Worm (Caenorhabditis elegans) whole organism, young adult: ENCODE results near the gene R155.5.

Source experiments
- B0336.3 ChIP-seq: fragments of 200-800 bp; sonication (Bioruptor generic); IDR thresholded peaks from 2 replicates; pipeline ENCODE4 v1.3.6; 2022; ENCODE audit warnings: missing genetic modification characterization, missing compliant biosample characterization
- C17E4.6 ChIP-seq: fragments of 200-800 bp; sonication (Bioruptor generic); IDR thresholded peaks from 2 replicates; pipeline ENCODE4 v1.3.6; 2022; ENCODE audit warnings: missing genetic modification reagents, missing genetic modification characterization, missing compliant biosample characterization
- F22D6.2 ChIP-seq: sonication (generic microtip); optimal IDR thresholded peaks from 2 replicates; lab custom pipeline; 2016; ENCODE audit warnings: mild to moderate bottlenecking, missing genetic modification characterization, missing compliant biosample characterization
- die-1 ChIP-seq: sonication (generic microtip); optimal IDR thresholded peaks from 2 replicates; lab custom pipeline; 2016; ENCODE audit warnings: missing genotype, mild to moderate bottlenecking, missing genetic modification characterization, missing compliant biosample characterization
- ets-4 ChIP-seq: fragments of 200-800 bp; sonication (Bioruptor generic); optimal IDR thresholded peaks from 2 replicates; lab custom pipeline; 2018; ENCODE audit warnings: mild to moderate bottlenecking, missing genetic modification characterization, missing compliant biosample characterization
- gei-17 ChIP-seq: fragments of 200-800 bp; sonication (Bioruptor generic); optimal IDR thresholded peaks from 2 replicates; lab custom pipeline; 2018; ENCODE audit warnings: mild to moderate bottlenecking, missing genetic modification characterization, missing compliant biosample characterization
- hrde-1 ChIP-seq: sonication (generic microtip); optimal IDR thresholded peaks from 2 replicates; lab custom pipeline; 2016; ENCODE audit warnings: missing genetic modification characterization, mild to moderate bottlenecking, missing compliant biosample characterization, moderate library complexity, missing genotype, missing genetic modification reagents, borderline replicate concordance
- let-607 ChIP-seq, 2 experiments: fragments of 200-800 bp in 1 of 2; sonication (Bioruptor generic) in 1 of 2; sonication (generic microtip) in 1 of 2; optimal IDR thresholded peaks; 2 replicates each; lab custom pipeline; 2016 to 2018; ENCODE audit warnings: mild to moderate bottlenecking in 2 of 2, missing compliant biosample characterization in 2 of 2, missing genetic modification characterization in 2 of 2, moderate library complexity in 2 of 2, missing genotype in 1 of 2
- lin-26 ChIP-seq: fragments of 200-800 bp; sonication (Bioruptor generic); IDR thresholded peaks from 2 replicates; pipeline ENCODE4 v1.3.6; 2022; ENCODE audit warnings: missing genetic modification reagents, missing genetic modification characterization, missing compliant biosample characterization
- lin-35 ChIP-seq, 3 experiments: fragments of 150-350 bp in 2 of 3; sonication (generic microtip) in 1 of 3; optimal IDR thresholded peaks; 2 replicates each; lab custom pipeline; 2014 to 2018; ENCODE audit warnings: missing biosample characterization in 3 of 3, missing genetic modification characterization in 3 of 3, missing genetic modification reagents in 3 of 3
- mes-4 ChIP-seq: sonication (generic microtip); optimal IDR thresholded peaks from 2 replicates; lab custom pipeline; 2016; ENCODE audit warnings: missing genotype, missing genetic modification characterization, missing compliant biosample characterization

DNA sequence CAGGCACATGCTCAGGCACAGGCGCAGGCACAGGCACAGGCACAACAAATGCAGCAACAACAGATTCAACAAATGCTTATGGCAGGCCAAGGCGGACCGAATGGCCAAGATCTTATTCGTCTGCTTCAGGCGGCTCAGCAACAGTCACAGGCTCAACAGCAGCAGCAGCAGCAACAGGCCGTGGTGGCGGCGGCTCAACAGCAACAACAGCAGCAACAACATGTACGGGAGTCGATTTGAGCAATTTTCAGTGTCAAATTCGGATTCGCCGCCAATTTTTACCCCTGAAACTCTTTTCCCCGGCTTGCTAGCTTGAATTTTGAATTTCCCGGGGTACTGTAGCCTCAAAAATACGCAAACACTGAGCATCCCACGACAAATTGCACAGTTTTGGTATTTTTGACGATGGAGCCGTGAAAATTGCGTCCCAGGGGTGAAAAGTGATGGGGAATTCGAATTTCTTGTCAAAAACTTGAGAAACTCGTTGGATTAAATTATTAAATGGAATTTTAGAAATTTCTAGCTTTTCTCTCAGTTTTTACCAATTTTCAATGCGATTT, 32.4 kb downstream of the R155.5 start:
- TF ChIP-seq F22D6.2: no peak
- no peak for TF ChIP-seq gei-17
- TF ChIP-seq lin-35 (GFP tag; optimal IDR thresholded peaks at IDR 0.05; lab: Kevin White, UChicago): no peak
- TF ChIP-seq die-1 (tag; lab: Kevin White, UChicago): no peak
- TF ChIP-seq let-607 (tag; optimal IDR thresholded peaks at IDR 0.05; lab: Kevin White, UChicago): no peak
- TF ChIP-seq hrde-1 (tag; lab: Kevin White, UChicago): no peak
- TF ChIP-seq mes-4: no peak
- TF ChIP-seq ets-4: no peak
- TF ChIP-seq B0336.3 (GFP tag; lab: Robert Waterston, UW): no peak
- no peak for TF ChIP-seq C17E4.6 (GFP tag; lab: Robert Waterston, UW)
- TF ChIP-seq lin-26 (GFP tag; lab: Robert Waterston, UW): no peak
